Worm (Caenorhabditis elegans) whole organism, L1 larva: Measurements from ENCODE around the gene cdc-25.3.

ENCODE experiments used
- C04F5.9 ChIP-seq: sonication (generic microtip); optimal IDR thresholded peaks from 2 replicates; lab custom pipeline; 2016; ENCODE audit warnings: missing genetic modification characterization, missing compliant biosample characterization
- C16A3.4 ChIP-seq: fragments of 150-350 bp; optimal IDR thresholded peaks from 2 replicates; lab custom pipeline; 2014; ENCODE audit warnings: missing biosample characterization, missing genetic modification characterization
- Y116A8C.19 ChIP-seq: sonication (generic microtip); optimal IDR thresholded peaks from 2 replicates; lab custom pipeline; 2016; ENCODE audit warnings: missing compliant biosample characterization, missing genetic modification characterization, borderline replicate concordance
- aha-1 ChIP-seq: fragments of 150-350 bp; optimal IDR thresholded peaks from 2 replicates; lab custom pipeline; 2014; ENCODE audit warnings: missing biosample characterization, missing genetic modification characterization
- alr-1 ChIP-seq: fragments of 200-800 bp; sonication (Bioruptor generic); optimal IDR thresholded peaks from 2 replicates; lab custom pipeline; 2018; ENCODE audit warnings: borderline replicate concordance, mild to moderate bottlenecking, missing genetic modification characterization, missing compliant biosample characterization
- blmp-1 ChIP-seq: fragments of 150-350 bp; optimal IDR thresholded peaks from 2 replicates; lab custom pipeline; 2014; ENCODE audit warnings: missing biosample characterization, missing genetic modification characterization
- ceh-90 ChIP-seq: sonication (generic microtip); optimal IDR thresholded peaks from 2 replicates; lab custom pipeline; 2016; ENCODE audit warnings: missing genetic modification characterization, missing compliant biosample characterization
- dpl-1 ChIP-seq, 3 experiments: fragments of 150-350 bp in 2 of 3; sonication (generic microtip) in 1 of 3; optimal IDR thresholded peaks; 2 replicates each; lab custom pipeline; 2014 to 2017; ENCODE audit warnings: missing biosample characterization in 3 of 3, missing genetic modification characterization in 3 of 3, missing genetic modification reagents in 3 of 3
- efl-1 ChIP-seq, 4 experiments: fragments of 150-350 bp; optimal IDR thresholded peaks in 3 of 4; peaks in 1 of 4; 1 replicate in 1 of 4; 2 replicates in 3 of 4; lab custom pipeline; 2014; ENCODE audit warnings: missing biosample characterization in 2 of 4, missing genetic modification characterization in 2 of 4, missing genetic modification reagents in 2 of 4
- egl-27 ChIP-seq, 2 experiments: fragments of 150-350 bp in 1 of 2; sonication (generic microtip); optimal IDR thresholded peaks; 3 replicates each; lab custom pipeline; 2017 to 2018; ENCODE audit warnings: missing biosample characterization in 2 of 2, missing genetic modification characterization in 2 of 2, missing genetic modification reagents in 2 of 2
- elt-2 ChIP-seq: sonication (generic microtip); optimal IDR thresholded peaks from 2 replicates; lab custom pipeline; 2016; ENCODE audit warnings: missing genetic modification characterization, mild to moderate bottlenecking, inconsistent platforms, missing compliant biosample characterization, missing genetic modification reagents
- elt-3 ChIP-seq, 6 experiments: fragments of 150-350 bp in 1 of 6; sonication (generic microtip); optimal IDR thresholded peaks; 2 replicates each; lab custom pipeline; 2017 to 2018; ENCODE audit warnings: missing biosample characterization in 6 of 6, missing genetic modification characterization in 6 of 6, inconsistent platforms in 1 of 6
- ets-5 ChIP-seq: fragments of 200-800 bp; sonication (Bioruptor generic); IDR thresholded peaks from 2 replicates; pipeline ENCODE4 v1.3.6; 2022; ENCODE audit warnings: missing genetic modification characterization, missing compliant biosample characterization
- fkh-10 ChIP-seq: sonication (generic microtip); optimal IDR thresholded peaks from 2 replicates; lab custom pipeline; 2017; ENCODE audit warnings: missing biosample characterization, missing genetic modification reagents, missing genetic modification characterization
- fos-1 ChIP-seq: fragments of 150-350 bp; optimal IDR thresholded peaks from 2 replicates; lab custom pipeline; 2014; ENCODE audit warnings: missing biosample characterization, missing genetic modification characterization
- hpl-2 ChIP-seq: fragments of 150-350 bp; optimal IDR thresholded peaks from 2 replicates; lab custom pipeline; 2014; ENCODE audit warnings: missing biosample characterization, missing genetic modification reagents, missing genetic modification characterization
- lin-14 ChIP-seq: fragments of 200-800 bp; sonication (Bioruptor generic); optimal IDR thresholded peaks from 2 replicates; lab custom pipeline; 2018; ENCODE audit warnings: mild to moderate bottlenecking, missing genetic modification characterization, moderate library complexity, missing compliant biosample characterization
- lin-35 ChIP-seq, 2 experiments: fragments of 150-350 bp; optimal IDR thresholded peaks; 2 replicates each; lab custom pipeline; 2014; ENCODE audit warnings: missing biosample characterization in 2 of 2, missing genetic modification characterization in 2 of 2, missing genetic modification reagents in 2 of 2
- lin-39 ChIP-seq: fragments of 150-350 bp; optimal IDR thresholded peaks from 2 replicates; lab custom pipeline; 2014; ENCODE audit warnings: missing biosample characterization, missing genetic modification reagents, missing genetic modification characterization
- lir-3 ChIP-seq: sonication (generic microtip); optimal IDR thresholded peaks from 2 replicates; lab custom pipeline; 2016; ENCODE audit warnings: mild to moderate bottlenecking, missing genetic modification characterization, moderate library complexity, missing compliant biosample characterization; ENCODE audit not compliant: poor library complexity
- lsy-2 ChIP-seq, 2 experiments: fragments of 150-350 bp; optimal IDR thresholded peaks; 2 replicates each; lab custom pipeline; 2014; ENCODE audit warnings: missing biosample characterization in 2 of 2, missing genetic modification characterization in 2 of 2
- mab-9 ChIP-seq: fragments of 200-800 bp; sonication (Bioruptor generic); IDR thresholded peaks from 2 replicates; pipeline ENCODE4 v1.3.6; 2022; ENCODE audit warnings: missing genetic modification reagents, missing genetic modification characterization, missing compliant biosample characterization
- mdl-1 ChIP-seq, 2 experiments: fragments of 150-350 bp; optimal IDR thresholded peaks; 2 replicates each; lab custom pipeline; 2014 to 2017; ENCODE audit warnings: missing biosample characterization in 2 of 2, missing genetic modification characterization in 2 of 2, inconsistent platforms in 1 of 2
- mep-1 ChIP-seq: fragments of 150-350 bp; optimal IDR thresholded peaks from 2 replicates; lab custom pipeline; 2014; ENCODE audit warnings: missing biosample characterization, missing genetic modification characterization
- nhr-11 ChIP-seq: fragments of 150-350 bp; optimal IDR thresholded peaks from 2 replicates; lab custom pipeline; 2014; ENCODE audit warnings: missing biosample characterization, missing genetic modification characterization
- nhr-12 ChIP-seq: sonication (generic microtip); optimal IDR thresholded peaks from 2 replicates; lab custom pipeline; 2017; ENCODE audit warnings: missing biosample characterization, missing genetic modification characterization
- nhr-19 ChIP-seq: fragments of 200-800 bp; sonication (Bioruptor generic); conservative IDR thresholded peaks from 2 replicates; pipeline ENCODE4 v1.3.6; 2022; ENCODE audit warnings: missing genetic modification characterization, missing compliant biosample characterization
- nhr-20 ChIP-seq: sonication (generic microtip); optimal IDR thresholded peaks from 2 replicates; lab custom pipeline; 2016; ENCODE audit warnings: mild to moderate bottlenecking, missing genetic modification characterization, missing compliant biosample characterization
- nhr-28 ChIP-seq: fragments of 150-350 bp; optimal IDR thresholded peaks from 2 replicates; lab custom pipeline; 2014; ENCODE audit warnings: missing biosample characterization, missing genetic modification characterization
- nhr-47 ChIP-seq: sonication (generic microtip); optimal IDR thresholded peaks from 2 replicates; lab custom pipeline; 2016; ENCODE audit warnings: mild to moderate bottlenecking, missing genetic modification characterization, moderate library complexity, missing compliant biosample characterization
- nhr-71 ChIP-seq: sonication (generic microtip); optimal IDR thresholded peaks from 2 replicates; lab custom pipeline; 2016; ENCODE audit warnings: mild to moderate bottlenecking, missing genetic modification characterization, moderate library complexity, missing compliant biosample characterization
- nhr-84 ChIP-seq: sonication (generic microtip); optimal IDR thresholded peaks from 2 replicates; lab custom pipeline; 2017; ENCODE audit warnings: missing biosample characterization, missing genetic modification characterization
- nhr-85 ChIP-seq: sonication (generic microtip); peaks from one replicate; lab custom pipeline; 2016; ENCODE audit warnings: missing genetic modification characterization, inconsistent platforms, missing compliant biosample characterization
- nhr-90 ChIP-seq: sonication (generic microtip); optimal IDR thresholded peaks from 2 replicates; lab custom pipeline; 2016; ENCODE audit warnings: mild to moderate bottlenecking, missing genetic modification characterization, missing compliant biosample characterization; ENCODE audit not compliant: poor library complexity
- pqm-1 ChIP-seq: sonication (generic microtip); optimal IDR thresholded peaks from 3 replicates; lab custom pipeline; 2017; ENCODE audit warnings: missing biosample characterization, missing genetic modification characterization
- skn-1 ChIP-seq: fragments of 150-350 bp; optimal IDR thresholded peaks from 2 replicates; lab custom pipeline; 2014; ENCODE audit warnings: missing biosample characterization, missing genetic modification characterization
- snu-23 ChIP-seq: sonication (generic microtip); optimal IDR thresholded peaks from 2 replicates; lab custom pipeline; 2016; ENCODE audit warnings: missing genetic modification characterization, missing compliant biosample characterization
- sptf-1 ChIP-seq: fragments of 150-350 bp; optimal IDR thresholded peaks from 2 replicates; lab custom pipeline; 2014; ENCODE audit warnings: missing biosample characterization, missing genetic modification characterization
- swsn-7 ChIP-seq: sonication (generic microtip); optimal IDR thresholded peaks from 2 replicates; lab custom pipeline; 2016; ENCODE audit warnings: missing genetic modification characterization, missing compliant biosample characterization
- zip-4 ChIP-seq: fragments of 200-800 bp; sonication (Bioruptor generic); optimal IDR thresholded peaks from 2 replicates; lab custom pipeline; 2018; ENCODE audit warnings: mild to moderate bottlenecking, missing genetic modification characterization, moderate library complexity, missing compliant biosample characterization

Gene cdc-25.3

ce11 chrIII:8873045-8873457, 44.7 kb downstream of the cdc-25.3 start (continued):
- TF ChIP-seq skn-1 (tag; lab: Kevin White, UChicago) (no peak), snu-23 (GFP tag; lab: Kevin White, UChicago) (peak; percentile 8), lin-39 (tag; lab: Kevin White, UChicago) (no peak), fkh-10 (GFP tag; lab: Kevin White, UChicago) (peak; percentile 26), swsn-7 (tag; lab: Kevin White, UChicago) (peak; percentile 39)
- TF ChIP-seq, all 84 proteins: peak for 12

- no peak for TF ChIP-seq C04F5.9 (tag; lab: Kevin White, UChicago)
- no peak for TF ChIP-seq aha-1 (tag; lab: Kevin White, UChicago)
- TF ChIP-seq nhr-11 (tag; lab: Kevin White, UChicago), result no peak
- TF ChIP-seq egl-27 (tag; optimal IDR thresholded peaks at IDR 0.05; lab: Kevin White, UChicago), result no peak
- no peak for TF ChIP-seq ets-5
- no peak for TF ChIP-seq fos-1 (tag; lab: Kevin White, UChicago)
These were observed 48.1 kb downstream of the cdc-25.3 start for ce11 chrIII:8869663-8870062.

- peak; percentile 24; the same call in 1 of the 2 replicates for TF ChIP-seq nhr-19 (GFP tag; lab: Robert Waterston, UW)
- TF ChIP-seq skn-1 (tag; lab: Kevin White, UChicago), result peak; percentile 46
- no peak for TF ChIP-seq mab-9
- no peak for TF ChIP-seq efl-1 (optimal IDR thresholded peaks at IDR 0.05; lab: Kevin White, UChicago)
- TF ChIP-seq efl-1 (GFP tag; optimal IDR thresholded peaks at IDR 0.05 in 1 of 2; lab: Kevin White, UChicago), result peak; percentile 5 to 86
- peak; percentile 39 for TF ChIP-seq hpl-2 (GFP tag; lab: Kevin White, UChicago)
- peak; percentile 40 for TF ChIP-seq nhr-90 (tag; lab: Kevin White, UChicago)
- TF ChIP-seq nhr-47 (tag; lab: Kevin White, UChicago), result no peak
- TF ChIP-seq elt-3 (tag; optimal IDR thresholded peaks at IDR 0.05; lab: Kevin White, UChicago), result peak in 5 of 6 experiments; percentile 57 to 90 (median 70)
- TF ChIP-seq lsy-2 (tag; optimal IDR thresholded peaks at IDR 0.05; lab: Kevin White, UChicago), result peak; percentile 8 to 49
- peak; percentile 44 for TF ChIP-seq zip-4 (GFP tag; lab: Kevin White, UChicago)
- peak; percentile 69 for TF ChIP-seq nhr-71 (tag; lab: Kevin White, UChicago)
- TF ChIP-seq nhr-12 (tag; lab: Kevin White, UChicago), result no peak
- TF ChIP-seq blmp-1, result peak; percentile 87
- peak in 1 of 2 experiments; percentile 6 for TF ChIP-seq mdl-1 (tag; optimal IDR thresholded peaks at IDR 0.05; lab: Kevin White, UChicago)
- TF ChIP-seq ceh-90, result no peak
- TF ChIP-seq snu-23 (GFP tag; lab: Kevin White, UChicago), result peak; percentile 42
- TF ChIP-seq nhr-20, result peak; percentile 74
- TF ChIP-seq lir-3 (tag; lab: Kevin White, UChicago), result peak; percentile 7
- TF ChIP-seq lin-14, result peak; percentile 74
- TF ChIP-seq dpl-1 (GFP tag; optimal IDR thresholded peaks at IDR 0.05; lab: Kevin White, UChicago), result peak in 2 of 3 experiments; percentile 2 to 18
- peak; percentile 88 for TF ChIP-seq elt-2 (tag; lab: Kevin White, UChicago)
- TF ChIP-seq sptf-1 (tag; lab: Kevin White, UChicago), result no peak
- no peak for TF ChIP-seq alr-1 (tag; lab: Kevin White, UChicago)
- TF ChIP-seq nhr-28, result no peak
- TF ChIP-seq nhr-85, result peak; percentile 82
- peak; percentile 6 for TF ChIP-seq mep-1
- TF ChIP-seq C16A3.4 (tag; lab: Kevin White, UChicago), result no peak
- TF ChIP-seq lin-35 (GFP tag; optimal IDR thresholded peaks at IDR 0.05; lab: Kevin White, UChicago), result peak in 1 of 2 experiments; percentile 70
- TF ChIP-seq Y116A8C.19 (tag; lab: Kevin White, UChicago), result no peak
- TF ChIP-seq pqm-1 (tag; lab: Kevin White, UChicago), result peak; percentile 77
- TF ChIP-seq nhr-84, result no peak
- TF ChIP-seq nhr-11 (tag; lab: Kevin White, UChicago), result no peak
These were observed 49.6 kb downstream of the cdc-25.3 start for ce11 chrIII:8867922-8868655.
